Worm (Caenorhabditis elegans): Measurements from ENCODE around the gene Y76B12C.6.

Gene Y76B12C.6

ce11 chrIV:1997762-1998161 is 16.6 kb downstream of the Y76B12C.6 start:
- TF ChIP-seq cog-1 (tag; optimal IDR thresholded peaks at IDR 0.05): no peak
- no peak for TF ChIP-seq ztf-29 (GFP tag; IDR thresholded peaks at IDR 0.05)
- TF ChIP-seq tab-1 (GFP tag; IDR thresholded peaks at IDR 0.05): no peak
- TF ChIP-seq ref-1 (GFP tag; conservative IDR thresholded peaks at IDR 0.05): no peak
- no peak for TF ChIP-seq flt-1 (GFP tag; IDR thresholded peaks at IDR 0.05)
- no peak for TF ChIP-seq med-1 (GFP tag; optimal IDR thresholded peaks at IDR 0.05; ENCODE audit: insufficient read depth)
- TF ChIP-seq klf-2 (GFP tag; conservative IDR thresholded peaks at IDR 0.05): no peak
- no peak for TF ChIP-seq T22C8.4 (GFP tag; IDR thresholded peaks at IDR 0.05)

- TF ChIP-seq med-1 (GFP tag; optimal IDR thresholded peaks at IDR 0.05; ENCODE audit: insufficient read depth): no peak
- TF ChIP-seq ref-1 (GFP tag; conservative IDR thresholded peaks at IDR 0.05): no peak
- no peak for TF ChIP-seq klf-2 (GFP tag; conservative IDR thresholded peaks at IDR 0.05)
- TF ChIP-seq flt-1 (GFP tag; IDR thresholded peaks at IDR 0.05): no peak
- TF ChIP-seq ztf-23 (GFP tag; IDR thresholded peaks at IDR 0.05): no peak
- TF ChIP-seq tab-1 (GFP tag; IDR thresholded peaks at IDR 0.05): no peak
- no peak for TF ChIP-seq ztf-29 (GFP tag; IDR thresholded peaks at IDR 0.05)
- TF ChIP-seq T22C8.4 (GFP tag; IDR thresholded peaks at IDR 0.05): no peak
- TF ChIP-seq cog-1 (tag; optimal IDR thresholded peaks at IDR 0.05): no peak
These were observed 21.1 kb downstream of the Y76B12C.6 start for ce11 chrIV:2002290-2002689.

- TF ChIP-seq cog-1 (tag; optimal IDR thresholded peaks at IDR 0.05): no peak
- TF ChIP-seq ztf-29 (GFP tag; IDR thresholded peaks at IDR 0.05): no peak
- TF ChIP-seq ref-1 (GFP tag; conservative IDR thresholded peaks at IDR 0.05): no peak
These were observed 27.7 kb downstream of the Y76B12C.6 start for ce11 chrIV:2008920-2009319.

ce11 chrIV:2032946-2033411 is 51.8 kb downstream of the Y76B12C.6 start, which contains the start of gene cpsf-1:
Gene cpsf-1 (minus strand): TSS chrIV:2032996.
- no peak for TF ChIP-seq ztf-29 (GFP tag; IDR thresholded peaks at IDR 0.05)
- peak; percentile 74; the same call in 1 of the 2 replicates for TF ChIP-seq klf-2 (GFP tag; conservative IDR thresholded peaks at IDR 0.05)
- 0 out of 2 replicates have a peak, but pooled peaks have one; percentile 29 for TF ChIP-seq ref-1 (GFP tag; conservative IDR thresholded peaks at IDR 0.05)
- TF ChIP-seq ztf-23 (GFP tag; IDR thresholded peaks at IDR 0.05): peak; percentile 84
- peak; percentile 54 for TF ChIP-seq cog-1 (tag; optimal IDR thresholded peaks at IDR 0.05)
- no peak for TF ChIP-seq T22C8.4 (GFP tag; IDR thresholded peaks at IDR 0.05)
- peak; percentile 51; the same call in 1 of the 2 replicates for TF ChIP-seq tab-1 (GFP tag; IDR thresholded peaks at IDR 0.05)
- TF ChIP-seq flt-1 (GFP tag; IDR thresholded peaks at IDR 0.05): peak; percentile 72

- TF ChIP-seq ztf-29 (GFP tag; IDR thresholded peaks at IDR 0.05) (no peak), med-1 (GFP tag; optimal IDR thresholded peaks at IDR 0.05; ENCODE audit: insufficient read depth) (no peak), T22C8.4 (GFP tag; IDR thresholded peaks at IDR 0.05) (no peak), klf-2 (GFP tag; conservative IDR thresholded peaks at IDR 0.05) (no peak), cog-1 (tag; optimal IDR thresholded peaks at IDR 0.05) (no peak), ztf-23 (GFP tag; IDR thresholded peaks at IDR 0.05) (no peak), ref-1 (GFP tag; conservative IDR thresholded peaks at IDR 0.05) (no peak), tab-1 (GFP tag; IDR thresholded peaks at IDR 0.05) (no peak), flt-1 (GFP tag; IDR thresholded peaks at IDR 0.05) (no peak)
These were observed 55.8 kb downstream of the Y76B12C.6 start, which contains the start of the genes Y76B12C.9 and cng-2 for ce11 chrIV:2036974-2037373. Gene Y76B12C.9 (minus strand): TSS chrIV:2037074. Gene cng-2 (plus strand): TSS chrIV:2037191.

ce11 chrIV:2037497-2037896 is 56.3 kb downstream of the Y76B12C.6 start:
- TF ChIP-seq cog-1 (tag; optimal IDR thresholded peaks at IDR 0.05) (no peak), flt-1 (GFP tag; IDR thresholded peaks at IDR 0.05) (no peak), tab-1 (GFP tag; IDR thresholded peaks at IDR 0.05) (no peak), ztf-23 (GFP tag; IDR thresholded peaks at IDR 0.05) (no peak)

Measured in whole organism, midembryonic.